Fruit fly (Drosophila melanogaster): ENCODE measurements around the gene RpS21.

Gene RpS21

dm6 chr2L:2855204-2855768 is 584 bp upstream of the RpS21 start (continued):
- TF ChIP-seq CoRest (tag; optimal IDR thresholded peaks at IDR 0.05) (no peak), bowl (GFP tag; IDR thresholded peaks at IDR 0.05) (peak; percentile 27; the same call in 1 of the 2 replicates), amos (GFP tag; IDR thresholded peaks at IDR 0.05; ENCODE audit: partially characterized antibody) (peak; percentile 2), CG8290 (GFP tag; optimal IDR thresholded peaks at IDR 0.05) (no peak), CG8290 (tag; optimal IDR thresholded peaks at IDR 0.05) (peak in 1 of 2 experiments; percentile 55), Sox102F (GFP tag; optimal IDR thresholded peaks at IDR 0.05) (peak; percentile 17), Trl (optimal IDR thresholded peaks at IDR 0.05) (peak in 1 of 2 experiments; percentile 14), Trl (GFP tag; optimal IDR thresholded peaks at IDR 0.05) (no peak), CG15514 (GFP tag; optimal IDR thresholded peaks at IDR 0.05) (peak; percentile 81), chinmo (GFP tag; IDR thresholded peaks at IDR 0.05; ENCODE audit: partially characterized antibody) (peak; percentile 77; the same call in 2 of the 4 replicates), sim (GFP tag; IDR thresholded peaks at IDR 0.05) (peak; percentile 59; the same call in 1 of the 2 replicates), Oaz (GFP tag; IDR thresholded peaks at IDR 0.05) (no peak), CG5180 (GFP tag; optimal IDR thresholded peaks at IDR 0.05) (peak; percentile 50), Mad (GFP tag; optimal IDR thresholded peaks at IDR 0.05) (no peak), CG11093 (GFP tag; IDR thresholded peaks at IDR 0.05) (no peak), Bgb (GFP tag; IDR thresholded peaks at IDR 0.05; ENCODE audit: partially characterized antibody) (peak; percentile 41; the same call in 1 of the 2 replicates), Pdp1 (GFP tag; optimal IDR thresholded peaks at IDR 0.05) (peak in 1 of 2 experiments; percentile 74), ewg (GFP tag; optimal IDR thresholded peaks at IDR 0.05) (no peak), sob (GFP tag; IDR thresholded peaks at IDR 0.05) (no peak), sna (GFP tag; IDR thresholded peaks at IDR 0.05; ENCODE audit: partially characterized antibody) (0 out of 2 replicates have a peak, but pooled peaks have one; percentile 17)

- no peak for TF ChIP-seq Drgx (GFP tag; IDR thresholded peaks at IDR 0.05)
- TF ChIP-seq chinmo (GFP tag; IDR thresholded peaks at IDR 0.05; ENCODE audit: partially characterized antibody): peak; percentile 90; the same call in 3 of the 4 replicates
- TF ChIP-seq MESR4 (GFP tag; optimal IDR thresholded peaks at IDR 0.05): peak; percentile 82
- peak; percentile 77 for TF ChIP-seq CG30020 (tag; optimal IDR thresholded peaks at IDR 0.05)
- TF ChIP-seq ase (GFP tag; IDR thresholded peaks at IDR 0.05): no peak
- TF ChIP-seq Ptx1 (GFP tag; IDR thresholded peaks at IDR 0.05): no peak
- TF ChIP-seq CG10321 (GFP tag; IDR thresholded peaks at IDR 0.05): no peak
- TF ChIP-seq CG6791 (GFP tag; IDR thresholded peaks at IDR 0.05; ENCODE audit: partially characterized antibody): peak; percentile 91
- TF ChIP-seq so (GFP tag; IDR thresholded peaks at IDR 0.05): peak; percentile 33; the same call in 1 of the 3 replicates
- TF ChIP-seq CG32532 (GFP tag; IDR thresholded peaks at IDR 0.05): no peak
- peak; percentile 58 for TF ChIP-seq CG3995 (GFP tag; optimal IDR thresholded peaks at IDR 0.05)
- peak; percentile 93 for TF ChIP-seq BEAF-32 (GFP tag; optimal IDR thresholded peaks at IDR 0.05)
- TF ChIP-seq CoRest (tag; optimal IDR thresholded peaks at IDR 0.05): peak; percentile 16
- peak; percentile 31 for TF ChIP-seq CG13624 (GFP tag; optimal IDR thresholded peaks at IDR 0.05)
- peak; percentile 19 for TF ChIP-seq zen (tag; optimal IDR thresholded peaks at IDR 0.05)
- TF ChIP-seq Deaf1 (tag; optimal IDR thresholded peaks at IDR 0.05): peak; percentile 19
- peak; percentile 38; the same call in 1 of the 2 replicates for TF ChIP-seq CG2129 (GFP tag; IDR thresholded peaks at IDR 0.05; ENCODE audit: partially characterized antibody)
- peak; percentile 52 for TF ChIP-seq Jarid2 (GFP tag; optimal IDR thresholded peaks at IDR 0.05)
- TF ChIP-seq Hsf (GFP tag; optimal IDR thresholded peaks at IDR 0.05): peak; percentile 37
- TF ChIP-seq CG9797 (GFP tag; optimal IDR thresholded peaks at IDR 0.05): peak; percentile 98
- TF ChIP-seq pho (GFP tag; optimal IDR thresholded peaks at IDR 0.05): peak; percentile 38
- peak; percentile 16 for TF ChIP-seq CG12104 (GFP tag; optimal IDR thresholded peaks at IDR 0.05)
- no peak for TF ChIP-seq al (GFP tag; IDR thresholded peaks at IDR 0.05)
- TF ChIP-seq HLHmδ (GFP tag; optimal IDR thresholded peaks at IDR 0.05): peak; percentile 17
- TF ChIP-seq CG17829 (tag; optimal IDR thresholded peaks at IDR 0.05): peak; percentile 75
- TF ChIP-seq CG31441 (GFP tag; IDR thresholded peaks at IDR 0.05): peak; percentile 33; the same call in 1 of the 2 replicates
- peak; percentile 73 for TF ChIP-seq CG13894 (tag; optimal IDR thresholded peaks at IDR 0.05)
- no peak; the same call in 1 of the 2 replicates for TF ChIP-seq CG4360 (GFP tag; IDR thresholded peaks at IDR 0.05)
- peak; percentile 63 for TF ChIP-seq Mad (GFP tag; optimal IDR thresholded peaks at IDR 0.05)
- TF ChIP-seq CG12391 (tag; optimal IDR thresholded peaks at IDR 0.05): peak; percentile 40
Observed at dm6 chr2L:2856960-2857584, 1.2 kb downstream of the RpS21 start, which contains the start of gene CG2991. TSS of gene CG2991 (plus strand) at chr2L:2857164.

Measured in whole organism, embryonic.